Worm (Caenorhabditis elegans) whole organism, L1 larva: ENCODE data around the gene F46E10.3.

Source experiments
- dpl-1 ChIP-seq, 3 experiments: fragments of 150-350 bp in 2 of 3; sonication (generic microtip) in 1 of 3; optimal IDR thresholded peaks; 2 replicates each; lab custom pipeline; 2014 to 2017; ENCODE audit warnings: missing biosample characterization in 3 of 3, missing genetic modification characterization in 3 of 3, missing genetic modification reagents in 3 of 3
- elt-3 ChIP-seq, 6 experiments: fragments of 150-350 bp in 1 of 6; sonication (generic microtip); optimal IDR thresholded peaks; 2 replicates each; lab custom pipeline; 2017 to 2018; ENCODE audit warnings: missing biosample characterization in 6 of 6, missing genetic modification characterization in 6 of 6, inconsistent platforms in 1 of 6
- mep-1 ChIP-seq: fragments of 150-350 bp; optimal IDR thresholded peaks from 2 replicates; lab custom pipeline; 2014; ENCODE audit warnings: missing biosample characterization, missing genetic modification characterization
- nhr-11 ChIP-seq: fragments of 150-350 bp; optimal IDR thresholded peaks from 2 replicates; lab custom pipeline; 2014; ENCODE audit warnings: missing biosample characterization, missing genetic modification characterization
- nhr-77 ChIP-seq: fragments of 150-350 bp; optimal IDR thresholded peaks from 2 replicates; lab custom pipeline; 2014; ENCODE audit warnings: missing biosample characterization, missing genetic modification characterization
- pax-3 ChIP-seq: fragments of 200-800 bp; sonication (Bioruptor generic); optimal IDR thresholded peaks from 2 replicates; lab custom pipeline; 2018; ENCODE audit warnings: mild to moderate bottlenecking, missing genetic modification characterization, moderate library complexity, missing compliant biosample characterization
- pqm-1 ChIP-seq: sonication (generic microtip); optimal IDR thresholded peaks from 3 replicates; lab custom pipeline; 2017; ENCODE audit warnings: missing biosample characterization, missing genetic modification characterization
- tlp-1 ChIP-seq: fragments of 150-350 bp; optimal IDR thresholded peaks from 2 replicates; lab custom pipeline; 2014; ENCODE audit warnings: missing biosample characterization, missing genetic modification characterization
- unc-62 ChIP-seq: fragments of 150-350 bp; optimal IDR thresholded peaks from 2 replicates; lab custom pipeline; 2014; ENCODE audit warnings: missing biosample characterization, missing genetic modification reagents, missing genetic modification characterization
- unc-86 ChIP-seq: sonication (generic microtip); optimal IDR thresholded peaks from 2 replicates; lab custom pipeline; 2016; ENCODE audit warnings: missing genetic modification characterization, missing compliant biosample characterization

DNA sequence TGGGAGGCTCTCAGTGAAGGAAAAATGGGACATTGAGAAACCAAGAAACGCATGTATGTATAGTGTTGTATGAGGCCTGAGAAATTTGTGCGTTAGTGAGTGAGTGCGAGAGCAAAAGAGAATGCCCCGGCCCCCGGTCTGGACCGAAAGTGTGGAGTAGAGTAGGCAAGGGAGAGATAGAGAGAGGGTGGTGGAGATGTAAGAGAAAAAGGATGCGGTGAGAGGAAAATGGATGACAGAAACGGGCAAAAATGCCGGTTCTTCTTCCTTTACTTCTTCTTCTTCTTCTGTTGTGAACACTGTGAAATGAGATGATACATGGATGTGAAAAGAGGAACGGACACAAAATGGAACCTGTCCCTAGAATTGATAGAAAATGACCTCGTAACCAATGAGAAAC, 20.2 kb downstream of the F46E10.3 start:
- no peak for TF ChIP-seq dpl-1 (GFP tag; optimal IDR thresholded peaks at IDR 0.05; lab: Kevin White, UChicago)
- TF ChIP-seq mep-1 (tag; lab: Kevin White, UChicago): no peak
- TF ChIP-seq unc-62 (GFP tag; lab: Kevin White, UChicago): no peak
- no peak for TF ChIP-seq pax-3 (tag; lab: Kevin White, UChicago)
- TF ChIP-seq pqm-1 (tag; lab: Kevin White, UChicago): no peak
- TF ChIP-seq unc-86 (tag; lab: Kevin White, UChicago): no peak
- no peak for TF ChIP-seq tlp-1 (tag; lab: Kevin White, UChicago)
- TF ChIP-seq nhr-77 (tag; lab: Kevin White, UChicago): no peak
- no peak for TF ChIP-seq elt-3 (tag; optimal IDR thresholded peaks at IDR 0.05; lab: Kevin White, UChicago)
- TF ChIP-seq nhr-11: no peak
